Worm (Caenorhabditis elegans) whole organism, late embryonic: ENCODE measurements around the gene mrpl-53.

Source experiments
- Y22D7AL.16 ChIP-seq: sonication (generic microtip); optimal IDR thresholded peaks from 2 replicates; lab custom pipeline; 2016; ENCODE audit warnings: missing genetic modification characterization, missing compliant biosample characterization
- fkh-10 ChIP-seq: fragments of 150-350 bp; optimal IDR thresholded peaks from 2 replicates; lab custom pipeline; 2014; ENCODE audit warnings: missing biosample characterization, missing genetic modification reagents, missing genetic modification characterization
- hlh-13 ChIP-seq: fragments of 200-800 bp; sonication (Bioruptor generic); optimal IDR thresholded peaks from 2 replicates; lab custom pipeline; 2018; ENCODE audit warnings: mild to moderate bottlenecking, missing genetic modification characterization, missing compliant biosample characterization
- hlh-8 ChIP-seq: sonication (generic microtip); optimal IDR thresholded peaks from 2 replicates; lab custom pipeline; 2016; ENCODE audit warnings: missing genotype, missing genetic modification characterization, missing compliant biosample characterization
- pat-9 ChIP-seq: fragments of 200-800 bp; sonication (Bioruptor generic); optimal IDR thresholded peaks from 2 replicates; lab custom pipeline; 2018; ENCODE audit warnings: mild to moderate bottlenecking, missing genetic modification characterization, moderate library complexity, missing compliant biosample characterization
- tbx-2 ChIP-seq: sonication (generic microtip); optimal IDR thresholded peaks from 2 replicates; lab custom pipeline; 2016; ENCODE audit warnings: missing genetic modification characterization, missing compliant biosample characterization
- unc-3 ChIP-seq, 2 experiments: fragments of 200-800 bp in 1 of 2; sonication (Bioruptor generic) in 1 of 2; sonication (generic microtip) in 1 of 2; conservative IDR thresholded peaks in 1 of 2; optimal IDR thresholded peaks in 1 of 2; 2 replicates each; pipeline versions ENCODE4 v1.3.6 to Lab custom; 2016 to 2022; ENCODE audit warnings: missing compliant biosample characterization in 2 of 2, missing genetic modification characterization in 2 of 2, missing genetic modification reagents in 1 of 2
- unc-55 ChIP-seq: sonication (generic microtip); optimal IDR thresholded peaks from 2 replicates; lab custom pipeline; 2017; ENCODE audit warnings: missing biosample characterization, missing genetic modification reagents, missing genetic modification characterization
- unc-86 ChIP-seq: sonication (generic microtip); optimal IDR thresholded peaks from 2 replicates; lab custom pipeline; 2016; ENCODE audit warnings: missing genetic modification characterization, missing compliant biosample characterization
- ztf-16 ChIP-seq: sonication (generic microtip); optimal IDR thresholded peaks from 2 replicates; lab custom pipeline; 2017; ENCODE audit warnings: missing genetic modification characterization, missing compliant biosample characterization

ce11 chrII:9619402-9619862 lies 22.0 kb downstream of the mrpl-53 start:
- TF ChIP-seq unc-3 (GFP tag; conservative IDR thresholded peaks at IDR 0.05; lab: Robert Waterston, UW): no peak
- TF ChIP-seq unc-3 (tag; optimal IDR thresholded peaks at IDR 0.05; lab: Kevin White, UChicago): no peak
- peak; percentile 29 for TF ChIP-seq tbx-2 (tag; lab: Kevin White, UChicago)
- TF ChIP-seq unc-86: no peak
- no peak for TF ChIP-seq Y22D7AL.16
- TF ChIP-seq ztf-16 (tag; lab: Kevin White, UChicago): no peak
- TF ChIP-seq unc-55 (GFP tag; lab: Kevin White, UChicago): peak; percentile 82
- TF ChIP-seq fkh-10 (GFP tag; lab: Kevin White, UChicago): no peak
- TF ChIP-seq hlh-13 (GFP tag; lab: Kevin White, UChicago): no peak
- no peak for TF ChIP-seq hlh-8 (tag; lab: Kevin White, UChicago)
- TF ChIP-seq pat-9: no peak
